Fruit fly (Drosophila melanogaster): ENCODE data around the gene CG3081.

dm6 chrX:4678146-4678912 is 34.5 kb upstream of the CG3081 start:
- TF ChIP-seq CG30403 (GFP tag; optimal IDR thresholded peaks at IDR 0.05) (no peak), CoRest (tag; optimal IDR thresholded peaks at IDR 0.05) (no peak), CG5245 (GFP tag; optimal IDR thresholded peaks at IDR 0.05) (no peak), CG11093 (GFP tag; IDR thresholded peaks at IDR 0.05) (no peak), Sox102F (GFP tag; optimal IDR thresholded peaks at IDR 0.05) (no peak)

Measured in whole organism, embryonic.